Fruit fly (Drosophila melanogaster): ENCODE measurements around the gene CG44437.

dm6 chrX:13251310-13251709, 49.2 kb upstream of the CG44437 start:
- TF ChIP-seq Mnt (GFP tag; optimal IDR thresholded peaks at IDR 0.05) (no peak), ovo (GFP tag; optimal IDR thresholded peaks at IDR 0.05) (no peak), Hr96 (GFP tag; optimal IDR thresholded peaks at IDR 0.05) (no peak), Clk (GFP tag; optimal IDR thresholded peaks at IDR 0.05) (no peak), CG33017 (tag; optimal IDR thresholded peaks at IDR 0.05) (no peak), CG14711 (tag; optimal IDR thresholded peaks at IDR 0.05) (no peak), CG12768 (GFP tag; optimal IDR thresholded peaks at IDR 0.05) (no peak), kay (GFP tag; ENCODE audit: borderline replicate concordance) (no peak), CG7045 (GFP tag; optimal IDR thresholded peaks at IDR 0.05) (no peak)

Measured in whole organism, adult.